Fruit fly (Drosophila melanogaster): ENCODE measurements around the gene CG9121.
A peak's percentile ranks its signal among the peaks of the same experiment; 100 is the strongest.

CG9121 gene

DNA sequence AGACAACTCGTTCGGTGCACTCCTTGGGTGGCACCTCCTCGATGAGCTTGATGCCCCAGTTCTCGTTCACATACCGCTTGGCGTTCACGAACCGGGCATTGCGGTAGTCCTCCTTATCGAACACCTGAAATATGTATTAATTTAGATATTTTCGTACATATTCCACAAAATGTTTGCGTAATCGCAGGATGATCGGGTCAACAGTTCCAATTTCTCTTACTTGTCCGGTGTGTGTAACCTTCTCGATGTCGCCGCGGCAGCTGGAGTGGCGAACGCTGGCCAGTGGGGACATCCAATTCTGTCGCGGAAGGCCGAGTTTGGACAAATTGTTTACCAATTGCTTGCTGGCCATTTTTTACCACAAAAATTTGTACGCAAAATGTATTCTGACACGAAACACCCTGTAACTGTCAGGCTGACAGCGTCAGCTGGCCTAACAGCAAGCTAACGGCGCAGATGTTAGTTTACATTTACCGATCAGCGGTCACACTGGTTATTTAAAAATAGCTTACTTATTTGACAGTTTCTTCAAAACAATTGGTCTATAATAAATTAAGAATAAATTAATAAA, 49.0 kb upstream of the CG9121 start, which contains the start of gene ND-13A (continued):
- TF ChIP-seq exex (tag; optimal IDR thresholded peaks at IDR 0.05), result no peak
- TF ChIP-seq TFAM (GFP tag; optimal IDR thresholded peaks at IDR 0.05), result no peak
- no peak for TF ChIP-seq Dfd (GFP tag; optimal IDR thresholded peaks at IDR 0.05)
- TF ChIP-seq CG10366 (GFP tag; IDR thresholded peaks at IDR 0.05), result no peak
- TF ChIP-seq hbn (GFP tag; IDR thresholded peaks at IDR 0.05; ENCODE audit: partially characterized antibody), result no peak
- TF ChIP-seq chif (GFP tag; optimal IDR thresholded peaks at IDR 0.05), result no peak
- no peak for TF ChIP-seq jigr1 (GFP tag; IDR thresholded peaks at IDR 0.05)
- no peak for TF ChIP-seq CG8359 (GFP tag; optimal IDR thresholded peaks at IDR 0.05; ENCODE audit: borderline replicate concordance)
- peak; percentile 25 for TF ChIP-seq CG30020 (tag; optimal IDR thresholded peaks at IDR 0.05)
- TF ChIP-seq ci (GFP tag; IDR thresholded peaks at IDR 0.05), result no peak
- no peak for TF ChIP-seq tx (GFP tag; optimal IDR thresholded peaks at IDR 0.05)
- TF ChIP-seq ems (GFP tag; optimal IDR thresholded peaks at IDR 0.05), result no peak
- TF ChIP-seq Ada2b (GFP tag; IDR thresholded peaks at IDR 0.05), result no peak
- TF ChIP-seq toy (GFP tag; IDR thresholded peaks at IDR 0.05), result no peak
- TF ChIP-seq CG14441 (GFP tag; IDR thresholded peaks at IDR 0.05), result no peak
- TF ChIP-seq CG3995 (GFP tag; optimal IDR thresholded peaks at IDR 0.05), result no peak
- no peak for TF ChIP-seq fd64A (GFP tag; optimal IDR thresholded peaks at IDR 0.05)
- TF ChIP-seq CG12659 (GFP tag; optimal IDR thresholded peaks at IDR 0.05), result peak; percentile 35
- no peak for TF ChIP-seq CG3281 (GFP tag; optimal IDR thresholded peaks at IDR 0.05)
- TF ChIP-seq CG4404 (GFP tag; IDR thresholded peaks at IDR 0.05), result no peak
- no peak for TF ChIP-seq CG31224 (GFP tag; IDR thresholded peaks at IDR 0.05)
- no peak for TF ChIP-seq peb (GFP tag; IDR thresholded peaks at IDR 0.05)
- no peak for TF ChIP-seq CG1832 (GFP tag; optimal IDR thresholded peaks at IDR 0.05)
- no peak for TF ChIP-seq hb (GFP tag; IDR thresholded peaks at IDR 0.05; ENCODE audit: partially characterized antibody)
- no peak for TF ChIP-seq Eip74EF (GFP tag; optimal IDR thresholded peaks at IDR 0.05)
- no peak for TF ChIP-seq Six4 (GFP tag; optimal IDR thresholded peaks at IDR 0.05)
- no peak for TF ChIP-seq dmrt11E (tag; optimal IDR thresholded peaks at IDR 0.05)
- no peak for TF ChIP-seq D (optimal IDR thresholded peaks at IDR 0.05)
- no peak for TF ChIP-seq D (GFP tag; optimal IDR thresholded peaks at IDR 0.05)
- no peak for TF ChIP-seq bcd (GFP tag; optimal IDR thresholded peaks at IDR 0.05)
- no peak for TF ChIP-seq CoRest (tag; optimal IDR thresholded peaks at IDR 0.05)
- no peak for TF ChIP-seq Dbx (GFP tag; IDR thresholded peaks at IDR 0.05)
- no peak for TF ChIP-seq Side (GFP tag; optimal IDR thresholded peaks at IDR 0.05)
- TF ChIP-seq HLH3B (GFP tag; IDR thresholded peaks at IDR 0.05), result no peak
- no peak for TF ChIP-seq CG6765 (GFP tag; optimal IDR thresholded peaks at IDR 0.05)
- no peak for TF ChIP-seq ap (GFP tag; IDR thresholded peaks at IDR 0.05)
- no peak for TF ChIP-seq ac (GFP tag; optimal IDR thresholded peaks at IDR 0.05)
- no peak for TF ChIP-seq Taf1 (GFP tag; IDR thresholded peaks at IDR 0.05)
- TF ChIP-seq CG10267 (tag; optimal IDR thresholded peaks at IDR 0.05), result peak; percentile 2
- TF ChIP-seq CG12744 (GFP tag; optimal IDR thresholded peaks at IDR 0.05), result no peak
- no peak for TF ChIP-seq HLHmδ (GFP tag; optimal IDR thresholded peaks at IDR 0.05)
- no peak for TF ChIP-seq CG4424 (GFP tag; optimal IDR thresholded peaks at IDR 0.05)
- TF ChIP-seq bbx (GFP tag; IDR thresholded peaks at IDR 0.05; ENCODE audit: partially characterized antibody), result no peak; the same call in 1 of the 2 replicates
- no peak for TF ChIP-seq da (GFP tag; optimal IDR thresholded peaks at IDR 0.05)
- TF ChIP-seq CG12236 (GFP tag; optimal IDR thresholded peaks at IDR 0.05), result no peak
- no peak for TF ChIP-seq CG10147 (GFP tag; optimal IDR thresholded peaks at IDR 0.05)
- TF ChIP-seq CG6272 (GFP tag; IDR thresholded peaks at IDR 0.05), result no peak
- TF ChIP-seq tll (GFP tag; optimal IDR thresholded peaks at IDR 0.05), result no peak
- TF ChIP-seq pita (GFP tag; optimal IDR thresholded peaks at IDR 0.05), result no peak
- no peak for TF ChIP-seq Dad (GFP tag; optimal IDR thresholded peaks at IDR 0.05)
- TF ChIP-seq chm (GFP tag; IDR thresholded peaks at IDR 0.05), result no peak

All from whole organism, embryonic.